Worm (Caenorhabditis elegans): ENCODE data around the gene spp-2.

The spp-2 gene

DNA sequence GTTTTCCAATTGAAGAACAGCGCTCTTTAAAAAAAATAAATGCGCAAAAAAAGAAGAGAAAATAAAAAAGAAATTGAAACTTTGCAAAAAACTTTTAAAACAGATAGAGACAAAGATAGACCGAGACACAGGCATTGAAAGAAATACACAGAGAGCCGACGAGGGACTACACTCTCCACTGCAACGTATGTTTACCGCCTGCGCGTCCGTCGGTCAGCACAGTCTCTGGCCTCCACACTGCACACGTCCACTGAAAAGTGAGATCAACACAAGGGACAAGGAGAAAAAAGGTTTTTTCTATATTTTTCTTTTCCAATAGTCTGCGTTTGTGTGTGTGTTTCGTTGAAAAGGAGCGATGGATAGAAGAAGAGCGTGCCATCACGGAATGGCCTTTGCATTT lies 10.2 kb downstream of the spp-2 start (continued):
- TF ChIP-seq Y79H2A.3 (GFP tag; conservative IDR thresholded peaks at IDR 0.05): no peak
- no peak for TF ChIP-seq let-607 (tag; optimal IDR thresholded peaks at IDR 0.05)
- no peak for TF ChIP-seq F55B11.4 (tag; optimal IDR thresholded peaks at IDR 0.05; ENCODE audit: borderline replicate concordance, insufficient read depth)
- no peak for TF ChIP-seq ccch-3 (GFP tag; optimal IDR thresholded peaks at IDR 0.05)
- peak; percentile 65 for TF ChIP-seq lin-40 (tag; optimal IDR thresholded peaks at IDR 0.05)
- TF ChIP-seq tbp1 (GFP tag; optimal IDR thresholded peaks at IDR 0.05): no peak
- no peak for TF ChIP-seq Y56A3A.18 (GFP tag; IDR thresholded peaks at IDR 0.05)
- TF ChIP-seq chd-7 (tag; optimal IDR thresholded peaks at IDR 0.05): peak; percentile 34
- TF ChIP-seq atf-7 (tag; optimal IDR thresholded peaks at IDR 0.05): no peak
- no peak for TF ChIP-seq cebp-1 (GFP tag; IDR thresholded peaks at IDR 0.05)
- TF ChIP-seq cebp-1 (tag; optimal IDR thresholded peaks at IDR 0.05): peak; percentile 47
- TF ChIP-seq hrde-1 (tag; optimal IDR thresholded peaks at IDR 0.05; ENCODE audit: borderline replicate concordance): no peak
- no peak for TF ChIP-seq die-1 (tag; optimal IDR thresholded peaks at IDR 0.05)
- TF ChIP-seq ceh-100 (GFP tag; IDR thresholded peaks at IDR 0.05): no peak
- no peak for TF ChIP-seq pbrm-1 (GFP tag; IDR thresholded peaks at IDR 0.05)
- TF ChIP-seq F39B2.1 (GFP tag; IDR thresholded peaks at IDR 0.05): no peak
- no peak for TF ChIP-seq F49E8.2 (tag; optimal IDR thresholded peaks at IDR 0.05; ENCODE audit: insufficient read depth)
- TF ChIP-seq lin-54 (GFP tag; optimal IDR thresholded peaks at IDR 0.05): no peak
- no peak for TF ChIP-seq let-526 (GFP tag; IDR thresholded peaks at IDR 0.05)
- no peak for TF ChIP-seq nfyb-1 (GFP tag; IDR thresholded peaks at IDR 0.05)
- TF ChIP-seq tlf-1 (GFP tag; optimal IDR thresholded peaks at IDR 0.05): no peak
- TF ChIP-seq nhr-80 (tag; optimal IDR thresholded peaks at IDR 0.05): no peak
- TF ChIP-seq Y53F4B.3 (GFP tag; IDR thresholded peaks at IDR 0.05): no peak
- TF ChIP-seq ztf-26 (tag; optimal IDR thresholded peaks at IDR 0.05): no peak
- TF ChIP-seq cebp-2 (GFP tag; IDR thresholded peaks at IDR 0.05): no peak
- TF ChIP-seq tbx-9 (tag; optimal IDR thresholded peaks at IDR 0.05; ENCODE audit: borderline replicate concordance): no peak
- TF ChIP-seq repo-1 (tag; optimal IDR thresholded peaks at IDR 0.05): no peak
- no peak for TF ChIP-seq nfya-1 (tag; optimal IDR thresholded peaks at IDR 0.05; ENCODE audit: borderline replicate concordance, insufficient read depth)
- TF ChIP-seq aptf-3 (GFP tag; IDR thresholded peaks at IDR 0.05): no peak
- TF ChIP-seq ama-1 (optimal IDR thresholded peaks at IDR 0.05): no peak
- TF ChIP-seq ama-1 (GFP tag; optimal IDR thresholded peaks at IDR 0.05): no peak
- TF ChIP-seq madf-10 (tag; optimal IDR thresholded peaks at IDR 0.05): no peak
- no peak for TF ChIP-seq ceh-79 (tag; optimal IDR thresholded peaks at IDR 0.05)
- no peak for TF ChIP-seq dpl-1 (GFP tag; optimal IDR thresholded peaks at IDR 0.05)
- no peak for TF ChIP-seq Y53G8AR.9 (GFP tag; conservative IDR thresholded peaks at IDR 0.05)
- TF ChIP-seq rpc-1 (optimal IDR thresholded peaks at IDR 0.05): no peak
- TF ChIP-seq rpc-1 (tag; optimal IDR thresholded peaks at IDR 0.05): no peak
- TF ChIP-seq F57C9.4 (tag; optimal IDR thresholded peaks at IDR 0.05): no peak
- no peak for TF ChIP-seq lsy-27 (tag; optimal IDR thresholded peaks at IDR 0.05; ENCODE audit: borderline replicate concordance, insufficient read depth)
- no peak for TF ChIP-seq C17E4.6 (GFP tag; IDR thresholded peaks at IDR 0.05)
- no peak for TF ChIP-seq hlh-12 (tag; optimal IDR thresholded peaks at IDR 0.05)
- TF ChIP-seq B0336.3 (GFP tag; IDR thresholded peaks at IDR 0.05): no peak
- TF ChIP-seq F22D6.2 (tag; optimal IDR thresholded peaks at IDR 0.05): no peak
- TF ChIP-seq sea-2 (GFP tag; IDR thresholded peaks at IDR 0.05): no peak
- no peak for TF ChIP-seq snpc-4 (GFP tag; optimal IDR thresholded peaks at IDR 0.05)
- peak in 3 of 4 experiments; percentile 3 to 7 (median 5) for TF ChIP-seq snpc-4 (tag; optimal IDR thresholded peaks at IDR 0.05)
- no peak for TF ChIP-seq zim-3 (tag; optimal IDR thresholded peaks at IDR 0.05)
- TF ChIP-seq bed-2 (GFP tag; IDR thresholded peaks at IDR 0.05): no peak
- TF ChIP-seq D2030.7 (GFP tag; IDR thresholded peaks at IDR 0.05): no peak
- no peak for TF ChIP-seq xnd-1 (tag; optimal IDR thresholded peaks at IDR 0.05)
